Fruit fly (Drosophila melanogaster) whole organism, embryonic: ENCODE data around the gene scyl.
A peak's percentile ranks its signal among the peaks of the same experiment; 100 is the strongest.

Experiments
- Atf6 ChIP-seq: fragments of 200-800 bp; sonication (Bioruptor generic); IDR thresholded peaks from 2 replicates; pipeline ENCODE4 v1.3.6; 2022; ENCODE audit warnings: missing biosample characterization, missing genetic modification characterization
- B-H2 ChIP-seq: fragments of 200-800 bp; sonication (Bioruptor generic); optimal IDR thresholded peaks from 2 replicates; lab custom pipeline; 2018; ENCODE audit warnings: missing biosample characterization, mild to moderate bottlenecking, missing genetic modification characterization
- CG10543 ChIP-seq: fragments of 200-800 bp; sonication (Bioruptor generic); optimal IDR thresholded peaks from 3 replicates; lab custom pipeline; 2017; ENCODE audit warnings: missing biosample characterization, mild to moderate bottlenecking, missing genetic modification characterization, moderate library complexity
- CG10959 ChIP-seq: fragments of 200-800 bp; sonication (Bioruptor generic); IDR thresholded peaks from 2 replicates; pipeline ENCODE4 v1.3.6; 2022; ENCODE audit warnings: missing biosample characterization, missing genetic modification characterization
- CG11723 ChIP-seq: fragments of 200-800 bp; sonication (Bioruptor generic); optimal IDR thresholded peaks from 2 replicates; lab custom pipeline; 2017; ENCODE audit warnings: missing biosample characterization, mild to moderate bottlenecking, missing genetic modification characterization
- CG12659 ChIP-seq: fragments of 200-800 bp; sonication (Bioruptor generic); optimal IDR thresholded peaks from 3 replicates; lab custom pipeline; 2017; ENCODE audit warnings: mild to moderate bottlenecking, missing biosample characterization, missing genetic modification reagents, missing genetic modification characterization
- CG13894 ChIP-seq: fragments of 200-800 bp; sonication (Bioruptor generic); optimal IDR thresholded peaks from 3 replicates; lab custom pipeline; 2018; ENCODE audit warnings: missing biosample characterization, mild to moderate bottlenecking, missing genetic modification characterization, moderate library complexity
- CG14710 ChIP-seq: fragments of 200-800 bp; sonication (Bioruptor generic); optimal IDR thresholded peaks from 3 replicates; lab custom pipeline; 2019; ENCODE audit warnings: missing biosample characterization, mild to moderate bottlenecking, missing genetic modification characterization, moderate library complexity
- CG16779 ChIP-seq: fragments of 200-800 bp; sonication (Bioruptor generic); IDR thresholded peaks from 2 replicates; pipeline ENCODE4 v1.3.6; 2022; ENCODE audit warnings: missing biosample characterization, missing genetic modification characterization
- CG17359 ChIP-seq: fragments of 200-800 bp; sonication (Bioruptor generic); optimal IDR thresholded peaks from 3 replicates; lab custom pipeline; 2018; ENCODE audit warnings: missing biosample characterization, mild to moderate bottlenecking, missing genetic modification characterization, moderate library complexity
- CG18599 ChIP-seq: fragments of 200-800 bp; sonication (Bioruptor generic); optimal IDR thresholded peaks from 3 replicates; lab custom pipeline; 2017; ENCODE audit warnings: missing biosample characterization, missing genetic modification characterization, mild to moderate bottlenecking, moderate library complexity, missing genetic modification reagents
- CG2199 ChIP-seq: fragments of 200-800 bp; sonication (Bioruptor generic); IDR thresholded peaks from 3 replicates; pipeline ENCODE4 v1.3.6; 2022; ENCODE audit warnings: missing biosample characterization, missing genetic modification characterization
- CG2875 ChIP-seq: fragments of 200-800 bp; sonication (Bioruptor generic); optimal IDR thresholded peaks from 2 replicates; lab custom pipeline; 2017; ENCODE audit warnings: missing biosample characterization, mild to moderate bottlenecking, missing genetic modification characterization, missing genetic modification reagents
- CG31224 ChIP-seq: fragments of 200-800 bp; sonication (Bioruptor generic); IDR thresholded peaks from 2 replicates; pipeline ENCODE4 v1.3.6; 2022; ENCODE audit warnings: missing biosample characterization, missing genetic modification characterization
- CG32532 ChIP-seq: fragments of 200-800 bp; sonication (Bioruptor generic); IDR thresholded peaks from 2 replicates; pipeline ENCODE4 v1.3.6; 2022; ENCODE audit warnings: missing biosample characterization, missing genetic modification characterization
- CG32767 ChIP-seq: fragments of 200-800 bp; sonication (Bioruptor generic); IDR thresholded peaks from 2 replicates; pipeline ENCODE4 v1.3.6; 2022; ENCODE audit warnings: missing biosample characterization, missing genetic modification characterization
- CG3407 ChIP-seq: fragments of 200-800 bp; sonication (Bioruptor generic); optimal IDR thresholded peaks from 2 replicates; lab custom pipeline; 2018; ENCODE audit warnings: missing biosample characterization, mild to moderate bottlenecking, missing genetic modification characterization
- CG34376 ChIP-seq: fragments of 200-800 bp; sonication (Bioruptor generic); optimal IDR thresholded peaks from 2 replicates; lab custom pipeline; 2018; ENCODE audit warnings: missing biosample characterization, mild to moderate bottlenecking, missing genetic modification characterization
- CG7987 ChIP-seq: fragments of 200-800 bp; sonication (Bioruptor generic); optimal IDR thresholded peaks from 2 replicates; lab custom pipeline; 2018; ENCODE audit warnings: missing biosample characterization, mild to moderate bottlenecking, missing genetic modification characterization, moderate library complexity
- CG8290 ChIP-seq, 3 experiments: fragments of 200-800 bp; sonication (Bioruptor generic); optimal IDR thresholded peaks; 2 replicates each; lab custom pipeline; 2016 to 2019; ENCODE audit warnings: missing biosample characterization in 3 of 3, missing genetic modification characterization in 3 of 3, mild to moderate bottlenecking in 2 of 3, moderate library complexity in 1 of 3
- CG9817 ChIP-seq: fragments of 200-800 bp; sonication (Bioruptor generic); optimal IDR thresholded peaks from 2 replicates; lab custom pipeline; 2018; ENCODE audit warnings: missing biosample characterization, mild to moderate bottlenecking, missing genetic modification characterization, moderate library complexity
- CrebB ChIP-seq: fragments of 200-800 bp; sonication (Bioruptor generic); optimal IDR thresholded peaks from 3 replicates; lab custom pipeline; 2018; ENCODE audit warnings: missing biosample characterization, mild to moderate bottlenecking, missing genetic modification characterization
- D19B ChIP-seq: fragments of 200-800 bp; sonication (Bioruptor generic); optimal IDR thresholded peaks from 2 replicates; lab custom pipeline; 2017; ENCODE audit warnings: missing biosample characterization, mild to moderate bottlenecking, missing genetic modification characterization
- Deaf1 ChIP-seq: fragments of 200-800 bp; optimal IDR thresholded peaks from 3 replicates; lab custom pipeline; 2019; ENCODE audit warnings: missing biosample characterization, mild to moderate bottlenecking, missing genetic modification characterization, moderate library complexity
- Dll ChIP-seq: fragments of 200-800 bp; sonication (Bioruptor generic); IDR thresholded peaks from 4 replicates; pipeline ENCODE4 v1.3.6; 2022; ENCODE audit warnings: missing biosample characterization, missing genetic modification characterization; ENCODE audit not compliant: partially characterized antibody
- Hand ChIP-seq: fragments of 200-800 bp; sonication (Bioruptor generic); optimal IDR thresholded peaks from 2 replicates; lab custom pipeline; 2017; ENCODE audit warnings: mild to moderate bottlenecking, missing biosample characterization, missing genetic modification reagents, missing genetic modification characterization
- Hey ChIP-seq: fragments of 200-800 bp; sonication (Bioruptor generic); optimal IDR thresholded peaks from 3 replicates; lab custom pipeline; 2018; ENCODE audit warnings: missing biosample characterization, mild to moderate bottlenecking, missing genetic modification characterization
- HmgZ ChIP-seq: fragments of 200-800 bp; sonication (Bioruptor generic); optimal IDR thresholded peaks from 2 replicates; lab custom pipeline; 2018; ENCODE audit warnings: missing biosample characterization, mild to moderate bottlenecking, missing genetic modification characterization
- Hmr ChIP-seq: fragments of 200-800 bp; sonication (Bioruptor generic); optimal IDR thresholded peaks from 3 replicates; lab custom pipeline; 2017; ENCODE audit warnings: mild to moderate bottlenecking, missing biosample characterization, missing genetic modification reagents, missing genetic modification characterization
- Nf-YC ChIP-seq: fragments of 200-800 bp; optimal IDR thresholded peaks from 3 replicates; lab custom pipeline; 2019; ENCODE audit warnings: missing biosample characterization, mild to moderate bottlenecking, missing genetic modification characterization, moderate library complexity
- Scr ChIP-seq: fragments of 200-800 bp; sonication (Bioruptor generic); IDR thresholded peaks from 2 replicates; pipeline ENCODE4 v1.3.6; 2022; ENCODE audit warnings: missing biosample characterization, missing genetic modification characterization; ENCODE audit not compliant: partially characterized antibody
- Stat92E ChIP-seq, 3 experiments: fragments of >200 bp in 2 of 3; fragments of 200-800 bp in 1 of 3; sonication (Bioruptor generic) in 1 of 3; optimal IDR thresholded peaks; 2 replicates each; lab custom pipeline; 2017 to 2019; ENCODE audit warnings: missing biosample characterization in 3 of 3, missing genetic modification characterization in 3 of 3, mild to moderate bottlenecking in 1 of 3, moderate library complexity in 1 of 3
- abd-A ChIP-seq: fragments of 200-800 bp; sonication (Bioruptor generic); optimal IDR thresholded peaks from 3 replicates; lab custom pipeline; 2019; ENCODE audit warnings: missing biosample characterization, mild to moderate bottlenecking, missing genetic modification characterization, moderate library complexity
- al ChIP-seq: fragments of 200-800 bp; sonication (Bioruptor generic); IDR thresholded peaks from 2 replicates; pipeline ENCODE4 v1.3.6; 2022; ENCODE audit warnings: missing biosample characterization, missing genetic modification characterization
- chinmo ChIP-seq: fragments of 200-800 bp; sonication (Bioruptor generic); IDR thresholded peaks from 4 replicates; pipeline ENCODE4 v1.3.6; 2022; ENCODE audit warnings: missing biosample characterization, missing genetic modification characterization; ENCODE audit not compliant: partially characterized antibody
- crol ChIP-seq: fragments of 200-800 bp; sonication (Bioruptor generic); IDR thresholded peaks from 2 replicates; pipeline ENCODE4 v1.3.6; 2022; ENCODE audit warnings: missing biosample characterization, missing genetic modification characterization
- gfzf ChIP-seq: fragments of 200-800 bp; sonication (Bioruptor generic); optimal IDR thresholded peaks from 2 replicates; lab custom pipeline; 2016; ENCODE audit warnings: missing biosample characterization, mild to moderate bottlenecking, missing genetic modification characterization, moderate library complexity
- hb ChIP-seq: fragments of 200-800 bp; sonication (Bioruptor generic); IDR thresholded peaks from 3 replicates; pipeline ENCODE4 v1.3.6; 2022; ENCODE audit warnings: missing biosample characterization, missing genetic modification characterization; ENCODE audit not compliant: partially characterized antibody
- lola ChIP-seq, 3 experiments: fragments of >200 bp in 2 of 3; fragments of 200-800 bp in 1 of 3; sonication (Bioruptor generic) in 1 of 3; optimal IDR thresholded peaks; 2 replicates each; lab custom pipeline; 2017 to 2019; ENCODE audit warnings: missing biosample characterization in 3 of 3, missing genetic modification characterization in 3 of 3, mild to moderate bottlenecking in 1 of 3, moderate library complexity in 1 of 3
- nerfin-2 ChIP-seq: fragments of 200-800 bp; sonication (Bioruptor generic); IDR thresholded peaks from 2 replicates; pipeline ENCODE4 v1.3.6; 2022; ENCODE audit warnings: missing biosample characterization, missing genetic modification characterization; ENCODE audit not compliant: partially characterized antibody
- p53 ChIP-seq: fragments of 200-800 bp; sonication (Bioruptor generic); optimal IDR thresholded peaks from 2 replicates; lab custom pipeline; 2016; ENCODE audit warnings: missing biosample characterization, missing genetic modification characterization
- pb ChIP-seq: fragments of 200-800 bp; sonication (Bioruptor generic); optimal IDR thresholded peaks from 3 replicates; lab custom pipeline; 2016; ENCODE audit warnings: missing biosample characterization, missing genetic modification characterization
- schlank ChIP-seq: fragments of 200-800 bp; sonication (Bioruptor generic); optimal IDR thresholded peaks from 2 replicates; lab custom pipeline; 2018; ENCODE audit warnings: missing biosample characterization, mild to moderate bottlenecking, missing genetic modification characterization
- stc ChIP-seq: fragments of 200-800 bp; sonication (Bioruptor generic); IDR thresholded peaks from 2 replicates; pipeline ENCODE4 v1.3.6; 2022; ENCODE audit warnings: missing biosample characterization, missing genetic modification characterization
- sug ChIP-seq: fragments of 200-800 bp; optimal IDR thresholded peaks from 2 replicates; lab custom pipeline; 2019; ENCODE audit warnings: missing biosample characterization, mild to moderate bottlenecking, missing genetic modification characterization, moderate library complexity
- toy ChIP-seq: fragments of 200-800 bp; sonication (Bioruptor generic); IDR thresholded peaks from 2 replicates; pipeline ENCODE4 v1.3.6; 2022; ENCODE audit warnings: missing biosample characterization, missing genetic modification characterization

The scyl gene

DNA sequence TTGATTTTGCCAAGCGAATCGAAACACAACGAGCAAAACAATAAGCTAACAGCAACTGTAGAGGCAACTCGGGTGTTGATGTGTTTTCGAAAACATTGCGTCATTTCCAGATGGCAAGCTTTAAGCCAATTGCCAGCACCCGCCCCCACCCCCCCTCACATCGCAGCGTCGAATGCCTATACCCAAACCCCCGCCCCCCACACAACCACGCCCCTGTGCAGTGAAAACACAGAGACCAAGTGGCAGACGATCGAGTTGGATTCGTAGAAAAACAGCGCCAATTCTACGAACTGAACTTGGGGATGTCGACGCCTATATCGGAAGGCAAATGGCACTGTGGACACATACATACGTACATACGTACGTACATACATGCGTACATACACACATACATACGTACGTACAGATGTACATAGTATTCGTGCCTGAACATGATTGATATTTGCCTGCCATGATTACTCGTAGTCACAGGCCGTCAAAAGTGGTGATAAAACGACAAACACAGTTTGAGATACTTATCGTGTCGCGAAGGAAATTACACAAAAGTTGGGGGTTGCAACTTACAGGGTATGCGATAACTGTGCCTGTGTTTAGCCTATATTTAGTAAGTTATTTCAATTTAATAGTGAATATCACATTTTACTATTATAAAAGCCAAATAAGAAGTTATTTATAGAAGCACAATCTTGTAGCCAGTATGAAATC lies 33.6 kb downstream of the scyl start (continued):
- TF ChIP-seq lola (GFP tag; optimal IDR thresholded peaks at IDR 0.05; lab: Kevin White, UChicago) (no peak), al (GFP tag; lab: Robert Waterston, UW) (no peak), CG31224 (GFP tag; lab: Robert Waterston, UW) (0 out of 2 replicates have a peak, but pooled peaks have one; percentile 10), Hand (GFP tag; lab: Kevin White, UChicago) (peak; percentile 6), CG8290 (GFP tag; optimal IDR thresholded peaks at IDR 0.05; lab: Kevin White, UChicago) (no peak), CG8290 (tag; optimal IDR thresholded peaks at IDR 0.05; lab: Kevin White, UChicago) (peak in 1 of 2 experiments; percentile 84), CG14710 (tag; lab: Kevin White, UChicago) (no peak), Stat92E (GFP tag; optimal IDR thresholded peaks at IDR 0.05; lab: Kevin White, UChicago) (peak in 2 of 3 experiments; percentile 69 to 89), abd-A (tag; lab: Kevin White, UChicago) (peak; percentile 16), CG17359 (tag; lab: Kevin White, UChicago) (no peak), CG16779 (GFP tag; lab: Robert Waterston, UW) (no peak), CG10959 (GFP tag; lab: Robert Waterston, UW) (no peak), CG11723 (no peak), crol (GFP tag; lab: Robert Waterston, UW) (peak; percentile 92), hb (GFP tag; lab: Robert Waterston, UW) (no peak), CG13894 (tag; lab: Kevin White, UChicago) (peak; percentile 49), Deaf1 (peak; percentile 25), chinmo (GFP tag; lab: Robert Waterston, UW) (peak; percentile 67; the same call in 2 of the 4 replicates), Hey (tag; lab: Kevin White, UChicago) (peak; percentile 50), CG32532 (GFP tag; lab: Robert Waterston, UW) (peak; percentile 20; the same call in 1 of the 2 replicates), nerfin-2 (GFP tag; lab: Robert Waterston, UW) (peak; percentile 72), Hmr (GFP tag; lab: Kevin White, UChicago) (peak; percentile 38), Scr (GFP tag; lab: Robert Waterston, UW) (no peak), CrebB (tag; lab: Kevin White, UChicago) (peak; percentile 45), toy (GFP tag; lab: Robert Waterston, UW) (0 out of 2 replicates have a peak, but pooled peaks have one; percentile 37), CG2199 (GFP tag; lab: Robert Waterston, UW) (no peak), CG7987 (GFP tag; lab: Kevin White, UChicago) (peak; percentile 8), gfzf (GFP tag; lab: Kevin White, UChicago) (no peak), HmgZ (tag; lab: Kevin White, UChicago) (peak; percentile 48), stc (GFP tag; lab: Robert Waterston, UW) (no peak), CG32767 (GFP tag; lab: Robert Waterston, UW) (0 out of 2 replicates have a peak, but pooled peaks have one; percentile 20), CG12659 (peak; percentile 9), CG9817 (tag; lab: Kevin White, UChicago) (peak; percentile 26), CG10543 (GFP tag; lab: Kevin White, UChicago) (peak; percentile 87), p53 (GFP tag; lab: Kevin White, UChicago) (peak; percentile 10), pb (GFP tag; lab: Kevin White, UChicago) (no peak), CG2875 (GFP tag; lab: Kevin White, UChicago) (no peak), sug (tag; lab: Kevin White, UChicago) (peak; percentile 69), schlank (tag; lab: Kevin White, UChicago) (peak; percentile 64), Atf6 (GFP tag; lab: Robert Waterston, UW) (peak; percentile 67), CG3407 (GFP tag; lab: Kevin White, UChicago) (no peak), D19B (GFP tag; lab: Kevin White, UChicago) (peak; percentile 88), Nf-YC (peak; percentile 72), CG34376 (peak; percentile 42), Dll (GFP tag; lab: Robert Waterston, UW) (0 out of 4 replicates have a peak, but pooled peaks have one; percentile 18), CG18599 (GFP tag; lab: Kevin White, UChicago) (peak; percentile 48), B-H2 (GFP tag; lab: Kevin White, UChicago) (peak; percentile 55)
